Worm (Caenorhabditis elegans) whole organism, L3 larva: Measurements from ENCODE around the gene itsn-1.

ENCODE experiments used
- daf-12 ChIP-seq: fragments of 150-350 bp; optimal IDR thresholded peaks from 2 replicates; lab custom pipeline; 2014; ENCODE audit warnings: missing biosample characterization, missing genetic modification reagents, missing genetic modification characterization
- jun-1 ChIP-seq: fragments of 150-350 bp; optimal IDR thresholded peaks from 2 replicates; lab custom pipeline; 2014; ENCODE audit warnings: missing biosample characterization, missing genetic modification reagents, missing genetic modification characterization
- mdl-1 ChIP-seq: fragments of 150-350 bp; optimal IDR thresholded peaks from 2 replicates; lab custom pipeline; 2014; ENCODE audit warnings: missing biosample characterization, missing genetic modification characterization
- nhr-76 ChIP-seq: fragments of 150-350 bp; sonication (generic microtip); optimal IDR thresholded peaks from 5 replicates; lab custom pipeline; 2014; ENCODE audit warnings: missing biosample characterization, missing genetic modification characterization
- skn-1 ChIP-seq: fragments of 150-350 bp; optimal IDR thresholded peaks from 2 replicates; lab custom pipeline; 2014; ENCODE audit warnings: missing biosample characterization, missing genetic modification characterization

DNA sequence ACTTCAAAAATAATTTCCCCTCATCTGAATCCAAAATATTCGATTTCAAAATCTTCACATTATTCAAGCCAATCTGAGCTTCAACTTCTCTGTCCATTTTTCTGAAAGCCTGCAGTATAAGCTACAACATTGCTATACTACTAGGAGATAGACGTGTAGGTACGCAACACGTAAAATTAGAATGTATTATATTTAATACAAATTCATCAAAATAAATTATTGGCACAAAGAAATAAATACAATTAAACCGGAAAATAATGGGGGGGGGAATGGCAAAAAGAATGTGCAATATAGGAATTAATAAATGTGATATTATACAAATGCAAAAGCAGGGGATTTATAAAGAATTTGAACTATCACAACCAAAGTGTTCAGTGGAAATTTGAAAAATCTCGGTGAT is 40.8 kb upstream of the itsn-1 start, which contains the start of gene Y116A8C.25:
- TF ChIP-seq daf-12 (tag; lab: Kevin White, UChicago) = no peak
- no peak for TF ChIP-seq skn-1 (tag; lab: Kevin White, UChicago)
- TF ChIP-seq jun-1 (tag; lab: Kevin White, UChicago) = no peak
- no peak for TF ChIP-seq nhr-76 (tag; lab: Kevin White, UChicago)
- TF ChIP-seq mdl-1 (tag; lab: Kevin White, UChicago) = no peak
